Worm (Caenorhabditis elegans) whole organism, early embryonic: ENCODE results near the gene bgnt-1.1.

Experiments used
- B0310.2 ChIP-seq: sonication (generic microtip); optimal IDR thresholded peaks from 2 replicates; lab custom pipeline; 2016; ENCODE audit warnings: mild to moderate bottlenecking, missing genetic modification characterization, missing compliant biosample characterization
- F13C5.2 ChIP-seq: sonication (generic microtip); optimal IDR thresholded peaks from 2 replicates; lab custom pipeline; 2017; ENCODE audit warnings: mild to moderate bottlenecking, missing genetic modification characterization, inconsistent platforms, missing compliant biosample characterization
- aly-1 ChIP-seq: sonication (generic microtip); optimal IDR thresholded peaks from 2 replicates; lab custom pipeline; 2016; ENCODE audit warnings: missing genetic modification characterization, missing compliant biosample characterization
- ama-1 ChIP-seq: fragments of 150-350 bp; optimal IDR thresholded peaks from 2 replicates; lab custom pipeline; 2014
- ceh-13 ChIP-seq: fragments of 200-800 bp; sonication (Bioruptor generic); optimal IDR thresholded peaks from 2 replicates; lab custom pipeline; 2018; ENCODE audit warnings: mild to moderate bottlenecking, missing genetic modification characterization, missing compliant biosample characterization
- ceh-36 ChIP-seq: sonication (generic microtip); optimal IDR thresholded peaks from 2 replicates; lab custom pipeline; 2016; ENCODE audit warnings: missing genetic modification characterization, inconsistent platforms, missing compliant biosample characterization
- ets-7 ChIP-seq: sonication (generic microtip); optimal IDR thresholded peaks from 2 replicates; lab custom pipeline; 2016; ENCODE audit warnings: missing genotype, missing genetic modification characterization, missing compliant biosample characterization
- flt-1 ChIP-seq: fragments of 200-800 bp; sonication (Bioruptor generic); IDR thresholded peaks from 2 replicates; pipeline ENCODE4 v1.3.6; 2022; ENCODE audit warnings: missing genetic modification characterization, missing compliant biosample characterization
- hmbx-1 ChIP-seq: sonication (generic microtip); optimal IDR thresholded peaks from 2 replicates; lab custom pipeline; 2016; ENCODE audit warnings: mild to moderate bottlenecking, missing genetic modification characterization, missing compliant biosample characterization
- hmg-4 ChIP-seq: fragments of 200-800 bp; sonication (Bioruptor generic); optimal IDR thresholded peaks from 2 replicates; lab custom pipeline; 2018; ENCODE audit warnings: mild to moderate bottlenecking, missing genetic modification characterization, missing compliant biosample characterization
- hnd-1 ChIP-seq: sonication (generic microtip); optimal IDR thresholded peaks from 2 replicates; lab custom pipeline; 2016; ENCODE audit warnings: missing genetic modification characterization, missing compliant biosample characterization
- pes-1 ChIP-seq: fragments of 200-800 bp; sonication (Bioruptor generic); IDR thresholded peaks from 2 replicates; pipeline ENCODE4 v1.3.6; 2022; ENCODE audit warnings: missing genetic modification reagents, missing genetic modification characterization, missing compliant biosample characterization
- scrt-1 ChIP-seq: fragments of 200-800 bp; sonication (Bioruptor generic); IDR thresholded peaks from 2 replicates; pipeline ENCODE4 v1.3.6; 2022; ENCODE audit warnings: missing genetic modification characterization, missing compliant biosample characterization
- sea-1 ChIP-seq: fragments of 200-800 bp; sonication (Bioruptor generic); conservative IDR thresholded peaks from 2 replicates; pipeline ENCODE4 v1.3.6; 2022; ENCODE audit warnings: missing genetic modification characterization, missing compliant biosample characterization
- tbx-11 ChIP-seq: fragments of 200-800 bp; sonication (Bioruptor generic); IDR thresholded peaks from 2 replicates; pipeline ENCODE4 v1.3.6; 2022; ENCODE audit warnings: missing genetic modification characterization, missing compliant biosample characterization
- tbx-37 ChIP-seq: fragments of 200-800 bp; sonication (Bioruptor generic); conservative IDR thresholded peaks from 2 replicates; pipeline ENCODE4 v1.3.6; 2022; ENCODE audit warnings: missing genetic modification reagents, missing genetic modification characterization, missing compliant biosample characterization
- tra-4 ChIP-seq: sonication (generic microtip); optimal IDR thresholded peaks from 2 replicates; lab custom pipeline; 2017; ENCODE audit warnings: missing genetic modification characterization, missing compliant biosample characterization

Gene bgnt-1.1

DNA sequence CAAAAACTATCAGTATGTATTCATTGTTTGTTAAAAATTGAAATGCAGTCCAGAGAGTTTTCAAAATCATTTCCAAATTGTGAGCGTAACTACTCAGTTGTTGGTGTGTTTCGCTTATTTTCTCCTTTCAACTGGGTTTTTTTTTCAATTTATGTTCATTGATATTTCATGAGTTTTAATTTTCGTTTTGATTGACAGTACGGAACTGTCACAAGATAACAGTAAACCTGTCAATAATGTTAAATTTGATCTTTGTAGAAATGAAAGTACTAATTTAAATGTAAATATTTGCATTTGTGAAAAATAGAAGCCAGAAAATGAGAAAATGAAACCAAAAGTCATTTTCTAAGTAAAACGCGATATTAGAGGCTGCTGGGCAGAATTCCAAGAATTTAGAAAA lies 10.0 kb upstream of the bgnt-1.1 start:
- TF ChIP-seq hmg-4 (GFP tag; lab: Kevin White, UChicago) (no peak), tra-4 (tag; lab: Kevin White, UChicago) (no peak), sea-1 (no peak), tbx-11 (GFP tag; lab: Robert Waterston, UW) (no peak), flt-1 (no peak), F13C5.2 (no peak), ets-7 (tag; lab: Kevin White, UChicago) (no peak), scrt-1 (GFP tag; lab: Robert Waterston, UW) (no peak), B0310.2 (tag; lab: Kevin White, UChicago) (no peak), hnd-1 (tag; lab: Kevin White, UChicago) (no peak), ceh-36 (tag; lab: Kevin White, UChicago) (no peak), hmbx-1 (tag; lab: Kevin White, UChicago) (no peak), ama-1 (lab: Kevin White, UChicago) (no peak), pes-1 (GFP tag; lab: Robert Waterston, UW) (no peak), aly-1 (tag; lab: Kevin White, UChicago) (no peak), ceh-13 (no peak), tbx-37 (GFP tag; lab: Robert Waterston, UW) (no peak)

DNA sequence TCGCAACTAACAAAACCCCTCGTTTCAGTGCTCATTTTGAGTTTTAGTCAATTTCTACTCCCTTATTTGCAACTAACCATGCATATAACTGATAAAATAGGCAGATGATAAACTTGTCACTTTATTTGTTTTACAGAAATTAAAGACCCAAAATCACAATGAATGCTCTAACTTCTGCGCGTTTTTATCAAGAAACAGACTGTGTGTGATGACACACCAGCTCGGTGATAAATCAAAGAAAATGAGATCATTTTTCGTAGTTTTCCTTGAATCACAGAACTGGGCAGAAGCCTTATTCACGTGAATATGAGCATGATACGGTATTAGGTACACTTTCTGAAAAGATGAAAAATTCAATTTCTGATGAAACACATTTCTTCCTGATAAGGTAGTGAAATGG lies 9.5 kb upstream of the bgnt-1.1 start:
- TF ChIP-seq flt-1 = no peak
- TF ChIP-seq scrt-1 (GFP tag; lab: Robert Waterston, UW) = no peak
- TF ChIP-seq tbx-11 (GFP tag; lab: Robert Waterston, UW) = no peak
- TF ChIP-seq tra-4 (tag; lab: Kevin White, UChicago) = no peak
- TF ChIP-seq F13C5.2 = no peak
- no peak for TF ChIP-seq pes-1 (GFP tag; lab: Robert Waterston, UW)

DNA sequence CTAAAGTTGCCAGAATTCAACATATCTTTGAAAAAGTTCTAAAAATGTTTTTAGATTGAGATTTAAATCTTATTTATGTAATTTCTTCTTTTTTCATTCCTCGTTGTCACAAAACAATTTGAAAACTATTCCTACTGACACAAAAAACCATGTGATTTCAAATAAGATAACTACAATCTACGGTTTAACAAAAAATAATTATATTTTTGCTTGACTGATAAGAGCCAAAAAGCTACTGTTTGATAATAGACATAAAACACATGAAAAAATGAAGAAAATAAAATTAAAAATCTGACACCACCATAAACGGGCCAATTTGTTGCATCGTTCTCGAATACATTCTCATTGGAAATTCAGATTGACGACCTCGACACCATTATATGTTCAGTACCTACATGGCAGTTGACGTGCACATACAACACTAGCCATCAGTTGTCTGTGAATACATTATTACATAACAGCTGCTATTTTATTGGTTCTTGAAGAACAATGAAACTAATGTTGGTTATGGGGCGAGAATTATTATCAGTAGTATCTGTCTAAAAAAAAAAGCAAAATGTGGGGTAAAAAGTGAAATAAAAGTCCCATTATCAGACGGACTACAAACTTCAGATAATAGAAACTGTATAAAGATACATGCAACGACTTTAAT lies 8.5 kb upstream of the bgnt-1.1 start, which contains the start of gene ugt-43:
TSS of gene ugt-43 (plus strand) at position 602 of the 652 bp plus-strand sequence.
- TF ChIP-seq pes-1 (GFP tag; lab: Robert Waterston, UW) (no peak), ets-7 (tag; lab: Kevin White, UChicago) (no peak), aly-1 (tag; lab: Kevin White, UChicago) (no peak), ama-1 (lab: Kevin White, UChicago) (no peak), F13C5.2 (no peak), scrt-1 (GFP tag; lab: Robert Waterston, UW) (no peak), hmg-4 (GFP tag; lab: Kevin White, UChicago) (no peak), ceh-36 (tag; lab: Kevin White, UChicago) (no peak), tbx-11 (GFP tag; lab: Robert Waterston, UW) (no peak), flt-1 (no peak), hnd-1 (tag; lab: Kevin White, UChicago) (no peak)

DNA sequence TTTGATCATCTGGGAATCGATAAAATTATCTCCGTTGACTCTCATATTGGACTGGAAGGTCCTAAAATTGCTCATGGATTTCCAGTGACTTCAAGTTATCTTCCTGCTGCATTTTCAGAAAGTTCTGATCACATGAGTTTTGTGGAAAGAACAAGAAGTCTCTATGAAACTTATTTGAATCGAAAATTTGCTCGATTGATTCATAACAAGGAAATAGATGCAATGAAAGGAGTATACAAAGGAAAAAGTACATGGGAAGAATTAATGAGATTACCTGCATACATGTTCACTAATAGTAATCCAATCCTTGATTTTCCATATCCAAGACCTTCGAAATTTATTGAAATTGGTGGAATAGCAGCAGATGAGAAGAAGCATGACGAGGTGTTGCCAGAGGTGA lies 6.8 kb upstream of the bgnt-1.1 start:
- no peak for TF ChIP-seq ama-1 (lab: Kevin White, UChicago)
- TF ChIP-seq sea-1 = no peak
- TF ChIP-seq scrt-1 (GFP tag; lab: Robert Waterston, UW) = no peak
- TF ChIP-seq hmbx-1 (tag; lab: Kevin White, UChicago) = no peak
- TF ChIP-seq F13C5.2 = no peak
- no peak for TF ChIP-seq tbx-11 (GFP tag; lab: Robert Waterston, UW)
- no peak for TF ChIP-seq ceh-36 (tag; lab: Kevin White, UChicago)
- no peak for TF ChIP-seq tbx-37 (GFP tag; lab: Robert Waterston, UW)
- TF ChIP-seq hnd-1 (tag; lab: Kevin White, UChicago) = no peak
- TF ChIP-seq ceh-13 = no peak
- TF ChIP-seq tra-4 (tag; lab: Kevin White, UChicago) = no peak
- TF ChIP-seq flt-1 = no peak
- no peak for TF ChIP-seq hmg-4 (GFP tag; lab: Kevin White, UChicago)
- TF ChIP-seq aly-1 (tag; lab: Kevin White, UChicago) = no peak

DNA sequence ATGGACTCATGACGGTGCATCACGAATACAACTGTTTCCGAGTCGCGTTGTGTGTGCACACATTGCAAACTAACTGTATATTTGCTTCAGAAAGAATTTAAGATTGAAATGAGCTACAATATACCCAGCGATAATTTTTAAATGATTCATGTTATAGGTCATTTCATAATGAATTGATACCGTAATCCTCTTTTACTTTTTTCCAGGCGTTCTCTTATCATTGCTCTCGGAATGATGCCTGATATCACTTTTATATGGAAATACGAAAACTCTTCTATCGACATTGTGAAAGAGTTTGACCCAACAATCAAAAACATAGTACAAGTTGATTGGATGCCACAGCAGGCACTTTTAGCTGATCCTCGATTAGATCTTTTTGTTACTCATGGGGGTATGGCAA lies 6.2 kb upstream of the bgnt-1.1 start:
- TF ChIP-seq ets-7 (tag; lab: Kevin White, UChicago) (no peak), ceh-13 (no peak), scrt-1 (GFP tag; lab: Robert Waterston, UW) (no peak), tbx-37 (GFP tag; lab: Robert Waterston, UW) (no peak), B0310.2 (tag; lab: Kevin White, UChicago) (no peak)

DNA sequence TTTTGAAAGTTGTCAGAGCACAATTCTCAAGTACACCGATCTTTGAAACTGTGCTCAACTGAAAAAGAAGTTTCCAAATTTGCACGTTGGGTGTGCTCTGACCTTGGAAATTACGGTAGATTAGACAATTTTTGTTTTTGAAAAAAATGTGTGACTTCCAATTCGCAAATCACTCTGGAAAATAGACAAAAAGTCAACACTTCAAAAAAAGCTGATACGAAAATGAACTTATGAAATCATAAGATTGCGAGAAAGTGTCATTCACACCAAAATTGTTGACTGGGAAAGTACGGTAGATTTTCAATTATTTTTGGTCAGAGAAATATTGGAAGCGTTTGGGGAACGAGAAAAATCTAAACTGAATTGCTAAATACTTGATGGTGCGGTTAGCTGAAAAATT lies 5.2 kb upstream of the bgnt-1.1 start:
- TF ChIP-seq ets-7 (tag; lab: Kevin White, UChicago) (no peak), hmg-4 (GFP tag; lab: Kevin White, UChicago) (no peak), scrt-1 (GFP tag; lab: Robert Waterston, UW) (no peak), tbx-11 (GFP tag; lab: Robert Waterston, UW) (no peak), ceh-13 (no peak), aly-1 (tag; lab: Kevin White, UChicago) (no peak), tra-4 (tag; lab: Kevin White, UChicago) (no peak), F13C5.2 (no peak), ama-1 (lab: Kevin White, UChicago) (no peak), pes-1 (GFP tag; lab: Robert Waterston, UW) (no peak), sea-1 (no peak)

DNA sequence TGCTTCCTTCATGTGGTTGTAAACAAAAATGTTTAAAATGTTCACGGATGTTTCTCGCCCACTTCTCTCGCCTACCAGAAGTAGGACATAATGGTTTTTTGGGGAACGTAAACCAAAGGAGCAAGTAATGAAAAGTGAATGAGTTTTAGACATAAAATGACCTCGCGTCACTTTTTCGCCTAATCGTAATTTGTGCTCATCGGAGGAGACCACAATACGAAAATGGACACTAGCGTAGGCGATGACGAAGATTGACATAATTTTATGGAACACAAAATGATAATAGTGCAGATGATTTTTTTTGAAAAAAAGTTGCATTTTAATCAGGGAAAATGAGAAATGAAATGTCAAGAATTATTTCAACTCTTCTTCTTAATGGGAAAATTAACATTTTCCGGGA lies 3.9 kb upstream of the bgnt-1.1 start:
- no peak for TF ChIP-seq flt-1

DNA sequence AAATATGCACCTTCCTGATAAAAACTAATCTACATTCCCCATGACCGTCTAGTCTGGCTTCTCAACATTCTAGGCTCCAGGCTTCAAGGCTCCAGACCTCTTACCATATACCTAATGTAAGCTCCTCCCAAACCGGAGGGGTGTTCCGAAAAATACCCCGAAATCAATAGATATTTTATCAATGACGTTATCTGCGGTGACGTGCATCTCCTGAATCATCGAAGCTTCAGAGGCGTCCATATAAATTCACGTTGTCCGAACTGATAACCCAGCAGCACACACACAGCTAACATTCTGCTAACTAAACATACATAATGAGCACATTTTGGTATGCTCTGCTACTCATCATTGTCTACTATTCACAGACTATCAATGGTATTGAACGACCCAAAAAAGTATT lies 3.1 kb upstream of the bgnt-1.1 start, which contains the start of gene ugt-44:
TSS of gene ugt-44 (plus strand) at position 248 of the 400 bp plus-strand sequence.
- TF ChIP-seq tbx-37 (GFP tag; lab: Robert Waterston, UW) = no peak
- TF ChIP-seq ama-1 (lab: Kevin White, UChicago) = no peak
- no peak for TF ChIP-seq ets-7 (tag; lab: Kevin White, UChicago)
- no peak for TF ChIP-seq tbx-11 (GFP tag; lab: Robert Waterston, UW)
- TF ChIP-seq B0310.2 (tag; lab: Kevin White, UChicago) = no peak
